Worm (Caenorhabditis elegans) whole organism, young adult: Measurements from ENCODE around the gene dnj-24.
A peak's percentile ranks its signal among the peaks of the same experiment; 100 is the strongest.

Source experiments
- B0035.1 ChIP-seq: sonication (generic microtip); optimal IDR thresholded peaks from 2 replicates; lab custom pipeline; 2016; ENCODE audit warnings: missing genetic modification characterization, mild to moderate bottlenecking, missing compliant biosample characterization, missing genotype, missing genetic modification reagents
- B0336.3 ChIP-seq: fragments of 200-800 bp; sonication (Bioruptor generic); IDR thresholded peaks from 2 replicates; pipeline ENCODE4 v1.3.6; 2022; ENCODE audit warnings: missing genetic modification characterization, missing compliant biosample characterization
- F22D6.2 ChIP-seq: sonication (generic microtip); optimal IDR thresholded peaks from 2 replicates; lab custom pipeline; 2016; ENCODE audit warnings: mild to moderate bottlenecking, missing genetic modification characterization, missing compliant biosample characterization
- F37B4.10 ChIP-seq: fragments of 200-800 bp; sonication (Bioruptor generic); IDR thresholded peaks from 2 replicates; pipeline ENCODE4 v1.3.6; 2022; ENCODE audit warnings: missing genetic modification characterization, missing compliant biosample characterization
- F49E8.2 ChIP-seq: sonication (generic microtip); optimal IDR thresholded peaks from 3 replicates; lab custom pipeline; 2017; ENCODE audit warnings: missing genetic modification characterization, mild to moderate bottlenecking, missing compliant biosample characterization, antibody characterized with exemption, moderate library complexity; ENCODE audit not compliant: insufficient read depth
- F57A8.1 ChIP-seq: fragments of 200-800 bp; sonication (Bioruptor generic); optimal IDR thresholded peaks from 2 replicates; lab custom pipeline; 2018; ENCODE audit warnings: mild to moderate bottlenecking, missing genetic modification characterization, moderate library complexity, missing compliant biosample characterization
- Y53F4B.3 ChIP-seq: fragments of 200-800 bp; sonication (Bioruptor generic); IDR thresholded peaks from 2 replicates; pipeline ENCODE4 v1.3.6; 2022; ENCODE audit warnings: missing genetic modification reagents, missing genetic modification characterization, missing compliant biosample characterization
- Y95B8A.8 ChIP-seq: fragments of 200-800 bp; sonication (Bioruptor generic); IDR thresholded peaks from 2 replicates; pipeline ENCODE4 v1.3.6; 2022; ENCODE audit warnings: missing genetic modification reagents, missing genetic modification characterization, missing compliant biosample characterization
- ZK185.1 ChIP-seq: sonication (generic microtip); optimal IDR thresholded peaks from 2 replicates; lab custom pipeline; 2016; ENCODE audit warnings: mild to moderate bottlenecking, missing genetic modification characterization, missing compliant biosample characterization; ENCODE audit not compliant: poor library complexity, severe bottlenecking
- aptf-2 ChIP-seq: fragments of 200-800 bp; sonication (Bioruptor generic); conservative IDR thresholded peaks from 2 replicates; pipeline ENCODE4 v1.3.6; 2022; ENCODE audit warnings: missing genetic modification reagents, missing genetic modification characterization, missing compliant biosample characterization
- athp-1 ChIP-seq: sonication (generic microtip); optimal IDR thresholded peaks from 2 replicates; lab custom pipeline; 2017; ENCODE audit warnings: mild to moderate bottlenecking, missing genetic modification characterization, missing compliant biosample characterization
- attf-5 ChIP-seq: fragments of 200-800 bp; sonication (Bioruptor generic); optimal IDR thresholded peaks from 2 replicates; lab custom pipeline; 2018; ENCODE audit warnings: mild to moderate bottlenecking, missing genetic modification characterization, missing compliant biosample characterization
- ceh-100 ChIP-seq: fragments of 200-800 bp; sonication (Bioruptor generic); IDR thresholded peaks from 2 replicates; pipeline ENCODE4 v1.3.6; 2022; ENCODE audit warnings: missing genetic modification reagents, missing genetic modification characterization, missing compliant biosample characterization
- ceh-58 ChIP-seq: fragments of 200-800 bp; sonication (Bioruptor generic); IDR thresholded peaks from 2 replicates; pipeline ENCODE4 v1.3.6; 2022; ENCODE audit warnings: missing genetic modification characterization, missing compliant biosample characterization
- ceh-91 ChIP-seq: fragments of 200-800 bp; sonication (Bioruptor generic); IDR thresholded peaks from 2 replicates; pipeline ENCODE4 v1.3.6; 2022; ENCODE audit warnings: missing genetic modification reagents, missing genetic modification characterization, missing compliant biosample characterization
- die-1 ChIP-seq: sonication (generic microtip); optimal IDR thresholded peaks from 2 replicates; lab custom pipeline; 2016; ENCODE audit warnings: missing genotype, mild to moderate bottlenecking, missing genetic modification characterization, missing compliant biosample characterization
- dox-1 ChIP-seq: fragments of 200-800 bp; sonication (Bioruptor generic); IDR thresholded peaks from 2 replicates; pipeline ENCODE4 v1.3.6; 2022; ENCODE audit warnings: missing genetic modification reagents, missing genetic modification characterization, missing compliant biosample characterization
- dpff-1 ChIP-seq: sonication (generic microtip); optimal IDR thresholded peaks from 2 replicates; lab custom pipeline; 2017; ENCODE audit warnings: mild to moderate bottlenecking, missing genetic modification characterization, missing compliant biosample characterization
- efl-1 ChIP-seq: fragments of 150-350 bp; optimal IDR thresholded peaks from 2 replicates; lab custom pipeline; 2014; ENCODE audit warnings: missing biosample characterization, missing genetic modification reagents, missing genetic modification characterization
- egl-44 ChIP-seq: fragments of 200-800 bp; sonication (Bioruptor generic); IDR thresholded peaks from 2 replicates; pipeline ENCODE4 v1.3.6; 2022; ENCODE audit warnings: missing genetic modification reagents, missing genetic modification characterization, missing compliant biosample characterization
- hlh-26 ChIP-seq: fragments of 200-800 bp; sonication (Bioruptor generic); conservative IDR thresholded peaks from 2 replicates; pipeline ENCODE4 v1.3.6; 2022; ENCODE audit warnings: missing genetic modification reagents, missing genetic modification characterization, missing compliant biosample characterization
- hsf-1 ChIP-seq: fragments of 200-800 bp; sonication (Bioruptor generic); IDR thresholded peaks from 2 replicates; pipeline ENCODE4 v1.3.6; 2022; ENCODE audit warnings: missing genetic modification reagents, missing genetic modification characterization, missing compliant biosample characterization
- lag-1 ChIP-seq: fragments of 200-800 bp; sonication (Bioruptor generic); IDR thresholded peaks from 2 replicates; pipeline ENCODE4 v1.3.6; 2022; ENCODE audit warnings: missing genetic modification reagents, missing genetic modification characterization, missing compliant biosample characterization
- lin-26 ChIP-seq: fragments of 200-800 bp; sonication (Bioruptor generic); IDR thresholded peaks from 2 replicates; pipeline ENCODE4 v1.3.6; 2022; ENCODE audit warnings: missing genetic modification reagents, missing genetic modification characterization, missing compliant biosample characterization
- lin-40 ChIP-seq: sonication (generic microtip); optimal IDR thresholded peaks from 2 replicates; lab custom pipeline; 2016; ENCODE audit warnings: missing genetic modification characterization, mild to moderate bottlenecking, missing compliant biosample characterization, missing genotype, missing genetic modification reagents
- madf-8 ChIP-seq: fragments of 200-800 bp; sonication (Bioruptor generic); conservative IDR thresholded peaks from 2 replicates; pipeline ENCODE4 v1.3.6; 2022; ENCODE audit warnings: missing genetic modification reagents, missing genetic modification characterization, missing compliant biosample characterization
- nfya-1 ChIP-seq: sonication (generic microtip); optimal IDR thresholded peaks from 2 replicates; lab custom pipeline; 2017; ENCODE audit warnings: antibody characterized with exemption, missing compliant biosample characterization, missing genetic modification characterization, borderline replicate concordance; ENCODE audit not compliant: insufficient read depth
- nfya-2 ChIP-seq: fragments of 200-800 bp; sonication (Bioruptor generic); IDR thresholded peaks from 2 replicates; pipeline ENCODE4 v1.3.6; 2022; ENCODE audit warnings: missing genetic modification reagents, missing genetic modification characterization, missing compliant biosample characterization
- nfyb-1 ChIP-seq: fragments of 200-800 bp; sonication (Bioruptor generic); IDR thresholded peaks from 2 replicates; pipeline ENCODE4 v1.3.6; 2022; ENCODE audit warnings: missing genetic modification reagents, missing genetic modification characterization, missing compliant biosample characterization
- nhr-179 ChIP-seq: sonication (generic microtip); optimal IDR thresholded peaks from 2 replicates; lab custom pipeline; 2016; ENCODE audit warnings: mild to moderate bottlenecking, missing genetic modification characterization, missing compliant biosample characterization
- nhr-27 ChIP-seq: fragments of 200-800 bp; sonication (Bioruptor generic); optimal IDR thresholded peaks from 2 replicates; lab custom pipeline; 2018; ENCODE audit warnings: mild to moderate bottlenecking, missing genetic modification characterization, moderate library complexity, missing compliant biosample characterization
- nhr-80 ChIP-seq: sonication (generic microtip); optimal IDR thresholded peaks from 2 replicates; lab custom pipeline; 2016; ENCODE audit warnings: missing genetic modification characterization, missing compliant biosample characterization
- nhr-90 ChIP-seq: sonication (generic microtip); optimal IDR thresholded peaks from 2 replicates; lab custom pipeline; 2016; ENCODE audit warnings: missing genotype, mild to moderate bottlenecking, missing genetic modification characterization, missing compliant biosample characterization
- sdz-38 ChIP-seq: sonication (generic microtip); optimal IDR thresholded peaks from 2 replicates; lab custom pipeline; 2016; ENCODE audit warnings: missing genotype, missing genetic modification characterization, missing compliant biosample characterization
- sptf-2 ChIP-seq: fragments of 200-800 bp; sonication (Bioruptor generic); optimal IDR thresholded peaks from 2 replicates; lab custom pipeline; 2018; ENCODE audit warnings: mild to moderate bottlenecking, missing genetic modification characterization, missing compliant biosample characterization
- tlf-1 ChIP-seq: fragments of 200-800 bp; sonication (Bioruptor generic); optimal IDR thresholded peaks from 2 replicates; lab custom pipeline; 2018; ENCODE audit warnings: mild to moderate bottlenecking, missing genetic modification characterization, missing compliant biosample characterization
- zfh-2 ChIP-seq: fragments of 200-800 bp; sonication (Bioruptor generic); conservative IDR thresholded peaks from 2 replicates; pipeline ENCODE4 v1.3.6; 2022; ENCODE audit warnings: missing genetic modification reagents, missing genetic modification characterization, missing compliant biosample characterization
- ztf-22 ChIP-seq: fragments of 200-800 bp; sonication (Bioruptor generic); optimal IDR thresholded peaks from 2 replicates; lab custom pipeline; 2018; ENCODE audit warnings: mild to moderate bottlenecking, missing genetic modification characterization, moderate library complexity, missing compliant biosample characterization
- ztf-26 ChIP-seq: sonication (generic microtip); optimal IDR thresholded peaks from 2 replicates; lab custom pipeline; 2017; ENCODE audit warnings: missing genetic modification characterization, missing compliant biosample characterization
- ztf-28 ChIP-seq: fragments of 200-800 bp; sonication (Bioruptor generic); IDR thresholded peaks from 2 replicates; pipeline ENCODE4 v1.3.6; 2022; ENCODE audit warnings: missing genetic modification reagents, missing genetic modification characterization, missing compliant biosample characterization

The dnj-24 gene

ce11 chrIII:5423665-5424133 lies at the start of gene dnj-24:
TSS of gene dnj-24 (minus strand) at chrIII:5424083.
- TF ChIP-seq lin-40 (tag; lab: Kevin White, UChicago): no peak

ce11 chrIII:5472693-5473092 lies 48.8 kb upstream of the dnj-24 start:
- TF ChIP-seq die-1 (tag; lab: Kevin White, UChicago): no peak
- no peak for TF ChIP-seq ZK185.1 (tag; lab: Kevin White, UChicago)
- TF ChIP-seq madf-8 (GFP tag; lab: Robert Waterston, UW): no peak
- TF ChIP-seq hsf-1 (GFP tag; lab: Robert Waterston, UW): no peak
- no peak for TF ChIP-seq ceh-91 (GFP tag; lab: Robert Waterston, UW)
- no peak for TF ChIP-seq ztf-26 (tag; lab: Kevin White, UChicago)
- no peak for TF ChIP-seq F49E8.2 (tag; lab: Kevin White, UChicago)
- 0 out of 2 replicates have a peak, but pooled peaks have one; percentile 18 for TF ChIP-seq zfh-2 (GFP tag; lab: Robert Waterston, UW)
- TF ChIP-seq tlf-1 (GFP tag; lab: Kevin White, UChicago): no peak
- TF ChIP-seq, all 124 proteins: peak for 1

- TF ChIP-seq B0336.3 (GFP tag; lab: Robert Waterston, UW) (no peak), nfyb-1 (peak; percentile 72; the same call in 1 of the 2 replicates), B0035.1 (no peak), F57A8.1 (GFP tag; lab: Kevin White, UChicago) (no peak), nfya-2 (GFP tag; lab: Robert Waterston, UW) (no peak), dpff-1 (no peak)
- TF ChIP-seq, all 124 proteins: peak for 1
Observed at ce11 chrIII:5469090-5469489, 45.2 kb upstream of the dnj-24 start.

ce11 chrIII:5464850-5465249 lies 41.0 kb upstream of the dnj-24 start:
- TF ChIP-seq ceh-58 (no peak), ztf-22 (GFP tag; lab: Kevin White, UChicago) (no peak), ceh-100 (GFP tag; lab: Robert Waterston, UW) (no peak), hsf-1 (GFP tag; lab: Robert Waterston, UW) (no peak), zfh-2 (GFP tag; lab: Robert Waterston, UW) (no peak), F37B4.10 (no peak), nhr-27 (tag; lab: Kevin White, UChicago) (no peak), athp-1 (no peak), tlf-1 (GFP tag; lab: Kevin White, UChicago) (no peak), nhr-80 (no peak), aptf-2 (GFP tag; lab: Robert Waterston, UW) (no peak)

- TF ChIP-seq sptf-2 (no peak), efl-1 (GFP tag; lab: Kevin White, UChicago) (no peak), hlh-26 (GFP tag; lab: Robert Waterston, UW) (no peak), lag-1 (no peak), Y95B8A.8 (GFP tag; lab: Robert Waterston, UW) (no peak), Y53F4B.3 (GFP tag; lab: Robert Waterston, UW) (no peak), sdz-38 (tag; lab: Kevin White, UChicago) (no peak), lin-26 (GFP tag; lab: Robert Waterston, UW) (no peak), ztf-28 (GFP tag; lab: Robert Waterston, UW) (no peak), egl-44 (no peak), attf-5 (GFP tag; lab: Kevin White, UChicago) (no peak), nfya-1 (tag; lab: Kevin White, UChicago) (no peak), ZK185.1 (tag; lab: Kevin White, UChicago) (no peak), F22D6.2 (tag; lab: Kevin White, UChicago) (no peak), nhr-90 (no peak), nhr-179 (tag; lab: Kevin White, UChicago) (no peak), dox-1 (GFP tag; lab: Robert Waterston, UW) (no peak)
Observed at ce11 chrIII:5464077-5464476, 40.2 kb upstream of the dnj-24 start, which contains the start of gene F48E8.2. TSS of gene F48E8.2 (plus strand) at chrIII:5464377.
